Fruit fly (Drosophila melanogaster): Measurements from ENCODE around the gene REPTOR-BP.

The REPTOR-BP gene

dm6 chr2L:10237725-10238446 is 26.0 kb upstream of the REPTOR-BP start, which contains the start of gene mthl15 (continued):
- TF ChIP-seq CG6765 (GFP tag; optimal IDR thresholded peaks at IDR 0.05): peak; percentile 34
- no peak for TF ChIP-seq esg (GFP tag; conservative IDR thresholded peaks at IDR 0.05)
- TF ChIP-seq NFAT (GFP tag; IDR thresholded peaks at IDR 0.05): no peak
- peak in 1 of 2 experiments; percentile 62 for TF ChIP-seq eve (GFP tag; optimal IDR thresholded peaks at IDR 0.05)
- peak; percentile 52 for TF ChIP-seq sd (tag; optimal IDR thresholded peaks at IDR 0.05)
- TF ChIP-seq Pdp1 (GFP tag; optimal IDR thresholded peaks at IDR 0.05): peak in 1 of 2 experiments; percentile 75
- TF ChIP-seq Bteb2 (GFP tag; optimal IDR thresholded peaks at IDR 0.05): no peak
- TF ChIP-seq salm (tag; optimal IDR thresholded peaks at IDR 0.05): peak; percentile 29
- TF ChIP-seq Neu2 (GFP tag; optimal IDR thresholded peaks at IDR 0.05; ENCODE audit: borderline replicate concordance): no peak
- TF ChIP-seq CG6791 (GFP tag; IDR thresholded peaks at IDR 0.05; ENCODE audit: partially characterized antibody): no peak
- TF ChIP-seq Atf6 (GFP tag; IDR thresholded peaks at IDR 0.05): peak; percentile 41; the same call in 1 of the 2 replicates
- peak; percentile 73 for TF ChIP-seq Med (GFP tag)
- TF ChIP-seq en (GFP tag; optimal IDR thresholded peaks at IDR 0.05): no peak
- TF ChIP-seq CG33557 (GFP tag; optimal IDR thresholded peaks at IDR 0.05): peak; percentile 36
- peak; percentile 1 for TF ChIP-seq CG3281 (GFP tag; optimal IDR thresholded peaks at IDR 0.05)
- TF ChIP-seq cg (GFP tag; optimal IDR thresholded peaks at IDR 0.05): peak; percentile 68
- TF ChIP-seq sug (tag; optimal IDR thresholded peaks at IDR 0.05): peak; percentile 94
- TF ChIP-seq CG15696 (tag; optimal IDR thresholded peaks at IDR 0.05): peak; percentile 34
- peak; percentile 21 for TF ChIP-seq gcm (GFP tag; optimal IDR thresholded peaks at IDR 0.05)
- no peak for TF ChIP-seq CG7271 (tag; optimal IDR thresholded peaks at IDR 0.05)
- TF ChIP-seq Deaf1 (tag; optimal IDR thresholded peaks at IDR 0.05): peak; percentile 72
- no peak for TF ChIP-seq B-H1 (GFP tag; IDR thresholded peaks at IDR 0.05)
- TF ChIP-seq sens (GFP tag): peak; percentile 64
- TF ChIP-seq CG12299 (tag; optimal IDR thresholded peaks at IDR 0.05): peak; percentile 5
- no peak for TF ChIP-seq Chrac-16 (GFP tag; optimal IDR thresholded peaks at IDR 0.05)
- no peak for TF ChIP-seq bcd (GFP tag; optimal IDR thresholded peaks at IDR 0.05)
- peak; percentile 95 for TF ChIP-seq mirr (GFP tag; optimal IDR thresholded peaks at IDR 0.05)
- TF ChIP-seq CG17912 (GFP tag; optimal IDR thresholded peaks at IDR 0.05): peak; percentile 22
- peak; percentile 28 for TF ChIP-seq grn (GFP tag; optimal IDR thresholded peaks at IDR 0.05)
- TF ChIP-seq HLH4C (GFP tag; IDR thresholded peaks at IDR 0.05; ENCODE audit: partially characterized antibody): 0 out of 3 replicates have a peak, but pooled peaks have one; percentile 39
- TF ChIP-seq dpn (GFP tag; optimal IDR thresholded peaks at IDR 0.05): no peak
- TF ChIP-seq CG12219 (GFP tag; optimal IDR thresholded peaks at IDR 0.05): peak; percentile 31
- TF ChIP-seq lab (GFP tag; optimal IDR thresholded peaks at IDR 0.05): no peak
- peak; percentile 9 for TF ChIP-seq CG13424 (tag; optimal IDR thresholded peaks at IDR 0.05)

- TF ChIP-seq pzg (GFP tag; optimal IDR thresholded peaks at IDR 0.05) (peak; percentile 40), MESR4 (GFP tag; optimal IDR thresholded peaks at IDR 0.05) (peak; percentile 74), CG8290 (GFP tag; optimal IDR thresholded peaks at IDR 0.05) (no peak), CG8290 (tag; optimal IDR thresholded peaks at IDR 0.05) (peak in 1 of 2 experiments; percentile 41), YL-1 (GFP tag; optimal IDR thresholded peaks at IDR 0.05) (peak; percentile 12), row (GFP tag; IDR thresholded peaks at IDR 0.05) (peak; percentile 75; the same call in 2 of the 3 replicates), CG9932 (GFP tag; IDR thresholded peaks at IDR 0.05) (no peak), BEAF-32 (GFP tag; optimal IDR thresholded peaks at IDR 0.05) (peak; percentile 27), ssp (GFP tag; IDR thresholded peaks at IDR 0.05) (peak; percentile 88), twi (tag; optimal IDR thresholded peaks at IDR 0.05) (peak; percentile 14), CG30020 (tag; optimal IDR thresholded peaks at IDR 0.05) (peak; percentile 100), luna (GFP tag; optimal IDR thresholded peaks at IDR 0.05) (no peak), CG12659 (GFP tag; optimal IDR thresholded peaks at IDR 0.05) (peak; percentile 49), dmrt11E (tag; optimal IDR thresholded peaks at IDR 0.05) (peak; percentile 14)
These were observed 24.9 kb upstream of the REPTOR-BP start, which contains the start of gene me31B for dm6 chr2L:10238726-10239652. Gene me31B, plus strand, starts transcription at chr2L:10239341.
